Worm (Caenorhabditis elegans) whole organism, mixed stage, embryonic: ENCODE measurements around the gene Y102A5C.27.

ENCODE experiments used
- bed-3 ChIP-seq: fragments of 200-800 bp; sonication (Bioruptor generic); optimal IDR thresholded peaks from 3 replicates; lab custom pipeline; 2018; ENCODE audit warnings: mild to moderate bottlenecking, missing genetic modification characterization, moderate library complexity, missing compliant biosample characterization
- blmp-1 ChIP-seq: fragments of 150-350 bp; optimal IDR thresholded peaks from 2 replicates; lab custom pipeline; 2014; ENCODE audit warnings: missing biosample characterization, missing genetic modification characterization
- ceh-39 ChIP-seq: fragments of 150-350 bp; optimal IDR thresholded peaks from 2 replicates; lab custom pipeline; 2014; ENCODE audit warnings: missing biosample characterization, missing genetic modification characterization
- ceh-43 ChIP-seq: fragments of 200-800 bp; sonication (Bioruptor generic); optimal IDR thresholded peaks from 2 replicates; lab custom pipeline; 2018; ENCODE audit warnings: mild to moderate bottlenecking, missing genetic modification characterization, moderate library complexity, missing compliant biosample characterization
- ceh-83 ChIP-seq: fragments of 200-800 bp; sonication (Bioruptor generic); optimal IDR thresholded peaks from 2 replicates; lab custom pipeline; 2018; ENCODE audit warnings: mild to moderate bottlenecking, missing genetic modification characterization, missing compliant biosample characterization
- ces-1 ChIP-seq: fragments of 150-350 bp; optimal IDR thresholded peaks from 2 replicates; lab custom pipeline; 2014; ENCODE audit warnings: missing biosample characterization, missing genetic modification reagents, missing genetic modification characterization
- elt-1 ChIP-seq: sonication (generic microtip); optimal IDR thresholded peaks from 2 replicates; lab custom pipeline; 2017; ENCODE audit warnings: missing genetic modification characterization, mild to moderate bottlenecking, missing compliant biosample characterization, antibody characterized with exemption, moderate library complexity, borderline replicate concordance; ENCODE audit not compliant: insufficient read depth
- elt-3 ChIP-seq: fragments of 150-350 bp; optimal IDR thresholded peaks from 2 replicates; lab custom pipeline; 2014; ENCODE audit warnings: missing biosample characterization, missing genetic modification characterization
- flh-1 ChIP-seq: fragments of 200-800 bp; sonication (Bioruptor generic); optimal IDR thresholded peaks from 2 replicates; lab custom pipeline; 2018; ENCODE audit warnings: mild to moderate bottlenecking, missing genetic modification characterization, moderate library complexity, missing compliant biosample characterization
- ham-2 ChIP-seq: fragments of 200-800 bp; sonication (Bioruptor generic); optimal IDR thresholded peaks from 2 replicates; lab custom pipeline; 2018; ENCODE audit warnings: mild to moderate bottlenecking, missing genetic modification characterization, missing compliant biosample characterization
- hlh-1 ChIP-seq: fragments of 150-350 bp; optimal IDR thresholded peaks from 2 replicates; lab custom pipeline; 2014; ENCODE audit warnings: missing biosample characterization, missing genetic modification reagents, missing genetic modification characterization
- lin-13 ChIP-seq: fragments of 150-350 bp; optimal IDR thresholded peaks from 2 replicates; lab custom pipeline; 2014; ENCODE audit warnings: missing biosample characterization, missing genetic modification characterization
- lin-32 ChIP-seq: fragments of 200-800 bp; sonication (Bioruptor generic); optimal IDR thresholded peaks from 2 replicates; lab custom pipeline; 2018; ENCODE audit warnings: mild to moderate bottlenecking, missing genetic modification characterization, missing compliant biosample characterization
- lsy-2 ChIP-seq: fragments of 150-350 bp; optimal IDR thresholded peaks from 2 replicates; lab custom pipeline; 2014; ENCODE audit warnings: missing biosample characterization, missing genetic modification characterization
- mab-5 ChIP-seq: fragments of 150-350 bp; optimal IDR thresholded peaks from 2 replicates; lab custom pipeline; 2014; ENCODE audit warnings: missing biosample characterization, missing genetic modification characterization
- mep-1 ChIP-seq: fragments of 150-350 bp; optimal IDR thresholded peaks from 2 replicates; lab custom pipeline; 2017; ENCODE audit warnings: missing biosample characterization, missing genetic modification reagents, missing genetic modification characterization, inconsistent platforms
- mls-2 ChIP-seq: sonication (generic microtip); optimal IDR thresholded peaks from 2 replicates; lab custom pipeline; 2016; ENCODE audit warnings: mild to moderate bottlenecking, missing genetic modification characterization, moderate library complexity, missing compliant biosample characterization
- nhr-12 ChIP-seq: fragments of 150-350 bp; optimal IDR thresholded peaks from 2 replicates; lab custom pipeline; 2014; ENCODE audit warnings: missing biosample characterization, missing genetic modification characterization
- nhr-2 ChIP-seq: fragments of 150-350 bp; optimal IDR thresholded peaks from 2 replicates; lab custom pipeline; 2014; ENCODE audit warnings: missing biosample characterization, missing genetic modification characterization
- nhr-237 ChIP-seq: fragments of 150-350 bp; optimal IDR thresholded peaks from 2 replicates; lab custom pipeline; 2014; ENCODE audit warnings: missing biosample characterization, missing genetic modification characterization
- nhr-28 ChIP-seq: fragments of 150-350 bp; optimal IDR thresholded peaks from 2 replicates; lab custom pipeline; 2014; ENCODE audit warnings: missing biosample characterization, missing genetic modification characterization
- pha-4 ChIP-seq: fragments of 150-350 bp; optimal IDR thresholded peaks from 2 replicates; lab custom pipeline; 2018; ENCODE audit warnings: missing biosample characterization, missing genetic modification reagents, missing genetic modification characterization
- sem-2 ChIP-seq: fragments of 200-800 bp; sonication (Bioruptor generic); optimal IDR thresholded peaks from 2 replicates; lab custom pipeline; 2018; ENCODE audit warnings: mild to moderate bottlenecking, missing genetic modification characterization, missing compliant biosample characterization
- sptf-1 ChIP-seq: sonication (generic microtip); optimal IDR thresholded peaks from 2 replicates; lab custom pipeline; 2017; ENCODE audit warnings: mild to moderate bottlenecking, missing genetic modification characterization, moderate library complexity, missing compliant biosample characterization
- unc-120 ChIP-seq: sonication (generic microtip); optimal IDR thresholded peaks from 2 replicates; lab custom pipeline; 2017; ENCODE audit warnings: missing genetic modification characterization, missing compliant biosample characterization; ENCODE audit not compliant: poor library complexity, severe bottlenecking
- unc-39 ChIP-seq: fragments of 150-350 bp; optimal IDR thresholded peaks from 2 replicates; lab custom pipeline; 2014; ENCODE audit warnings: missing biosample characterization, missing genetic modification characterization
- unc-62 ChIP-seq: fragments of 150-350 bp; optimal IDR thresholded peaks from 2 replicates; lab custom pipeline; 2014; ENCODE audit warnings: missing biosample characterization, missing genetic modification reagents, missing genetic modification characterization
- zip-8 ChIP-seq: fragments of 150-350 bp; optimal IDR thresholded peaks from 2 replicates; lab custom pipeline; 2014; ENCODE audit warnings: missing biosample characterization, missing genetic modification characterization
- ztf-11 ChIP-seq: fragments of 150-350 bp; optimal IDR thresholded peaks from 2 replicates; lab custom pipeline; 2014; ENCODE audit warnings: missing biosample characterization, missing genetic modification characterization

Y102A5C.27 gene

DNA sequence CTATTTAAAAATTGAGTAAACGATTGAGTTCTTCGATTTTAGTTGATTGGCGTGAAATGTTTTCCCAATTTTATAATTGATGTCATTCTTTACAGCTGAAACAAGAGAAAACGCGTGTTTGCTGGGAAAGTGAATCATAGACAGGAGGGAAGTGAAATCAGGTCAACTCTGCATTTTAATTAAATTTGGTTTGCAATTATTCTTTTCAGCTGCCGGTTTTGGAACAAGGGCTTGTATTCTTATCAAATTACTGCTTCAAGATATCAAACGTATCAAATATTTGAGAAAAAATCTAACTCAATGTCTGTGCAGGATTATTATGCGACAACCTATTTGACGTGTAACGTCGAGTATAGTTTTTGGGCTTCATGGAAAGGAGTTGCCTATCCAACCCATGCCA is 28.3 kb upstream of the Y102A5C.27 start, which contains the start of gene srh-97:
TSS of gene srh-97 (plus strand) at position 301 of the 400 bp plus-strand sequence.
- TF ChIP-seq bed-3: no peak
- TF ChIP-seq, all 35 proteins: peak for 0

DNA sequence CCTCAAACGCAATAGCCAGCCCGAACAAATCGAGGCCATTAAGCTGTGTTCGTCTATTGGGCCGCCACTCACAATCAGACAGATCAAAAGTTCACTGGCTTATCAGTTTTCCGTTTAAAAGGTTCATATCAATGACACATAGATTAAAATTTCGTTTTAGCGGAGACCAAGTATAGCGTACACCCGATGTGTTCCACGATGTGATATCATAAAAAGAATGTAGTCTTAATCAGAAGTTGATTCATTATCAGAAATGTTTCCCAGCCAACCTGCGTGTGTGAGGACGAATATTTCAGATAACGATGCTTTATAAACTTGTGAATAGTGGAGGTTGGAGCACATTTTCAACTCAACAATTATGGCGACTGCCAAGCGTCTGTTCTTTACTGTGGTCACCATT is 25.5 kb upstream of the Y102A5C.27 start, which contains the start of gene clc-13:
TSS of gene clc-13 (plus strand) at position 359 of the 400 bp plus-strand sequence.
- TF ChIP-seq unc-120 (tag; lab: Kevin White, UChicago) (no peak), ceh-83 (GFP tag; lab: Kevin White, UChicago) (no peak), unc-39 (no peak), lsy-2 (tag; lab: Kevin White, UChicago) (no peak), blmp-1 (no peak), nhr-2 (tag; lab: Kevin White, UChicago) (no peak), ceh-39 (tag; lab: Kevin White, UChicago) (no peak), ztf-11 (tag; lab: Kevin White, UChicago) (no peak), flh-1 (no peak), nhr-28 (tag; lab: Kevin White, UChicago) (no peak)

DNA sequence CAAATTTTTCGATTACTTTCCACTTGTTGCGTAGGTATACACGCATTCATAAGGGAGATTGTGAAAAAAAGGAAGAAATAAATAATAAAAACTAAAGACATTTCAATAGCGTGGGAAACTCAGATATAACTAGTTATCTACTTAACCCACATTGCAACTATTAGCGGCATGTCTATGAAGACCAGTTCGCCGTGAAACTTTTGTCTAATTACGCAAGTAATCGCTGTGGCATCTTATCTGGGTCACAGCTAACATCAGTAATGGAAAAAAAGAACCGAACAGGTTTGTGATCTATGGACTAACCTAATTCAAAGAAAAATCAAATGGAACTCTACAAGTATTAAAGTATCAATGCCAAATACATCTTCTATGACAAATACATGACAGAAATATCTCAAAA is 24.7 kb upstream of the Y102A5C.27 start, which contains the start of gene clec-241:
TSS of gene clec-241 (minus strand) at position 101 of the 400 bp plus-strand sequence.
- no peak for TF ChIP-seq elt-3 (tag; lab: Kevin White, UChicago)
- no peak for TF ChIP-seq unc-62 (GFP tag; lab: Kevin White, UChicago)

DNA sequence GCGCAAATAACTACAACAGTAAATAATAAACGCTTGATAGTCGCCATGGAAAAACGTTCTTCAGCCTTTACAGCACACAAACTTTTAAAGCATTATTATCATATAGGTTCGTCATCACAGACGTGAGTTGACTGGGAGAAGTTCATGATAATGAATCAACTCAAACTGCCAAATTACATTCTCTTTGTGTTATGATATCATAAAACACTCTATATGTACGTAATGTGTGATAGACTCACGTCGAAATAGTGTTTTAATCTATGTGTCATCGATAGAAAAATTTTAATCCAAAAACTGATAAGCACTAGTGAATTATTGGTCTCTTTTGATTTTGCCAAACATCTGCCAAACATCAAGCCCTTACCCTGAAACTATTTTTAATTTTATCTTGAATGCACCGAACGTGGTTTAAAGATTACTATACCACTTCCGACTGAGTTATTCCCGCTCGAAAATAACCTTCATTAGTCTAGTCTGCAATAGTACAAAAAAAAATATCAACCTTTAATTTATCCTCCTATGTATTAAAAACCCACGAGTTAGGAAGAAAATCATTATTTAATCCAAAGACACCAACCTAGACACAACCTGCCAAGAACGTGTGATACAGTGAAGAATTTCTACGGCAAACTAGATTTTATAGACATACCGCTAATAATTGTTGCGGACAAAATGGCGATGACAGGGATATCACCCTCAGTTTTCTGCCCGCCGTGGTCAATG is 21.0 kb upstream of the Y102A5C.27 start, which contains the start of the genes clc-12 and clec-240:
TSS of gene clc-12 (minus strand) at position 47 of the 723 bp plus-strand sequence.
TSS of gene clec-240 (plus strand) at position 673 of the 723 bp plus-strand sequence.
- TF ChIP-seq nhr-237 (tag; lab: Kevin White, UChicago) (no peak), nhr-2 (tag; lab: Kevin White, UChicago) (no peak), unc-62 (GFP tag; lab: Kevin White, UChicago) (no peak), blmp-1 (no peak), zip-8 (no peak), flh-1 (no peak), pha-4 (tag; lab: Kevin White, UChicago) (no peak), mls-2 (no peak), nhr-12 (tag; lab: Kevin White, UChicago) (no peak), nhr-28 (tag; lab: Kevin White, UChicago) (no peak), lin-32 (GFP tag; lab: Kevin White, UChicago) (no peak), ceh-39 (tag; lab: Kevin White, UChicago) (no peak), ces-1 (no peak), hlh-1 (tag; lab: Kevin White, UChicago) (no peak), lin-13 (tag; lab: Kevin White, UChicago) (no peak), bed-3 (no peak)

DNA sequence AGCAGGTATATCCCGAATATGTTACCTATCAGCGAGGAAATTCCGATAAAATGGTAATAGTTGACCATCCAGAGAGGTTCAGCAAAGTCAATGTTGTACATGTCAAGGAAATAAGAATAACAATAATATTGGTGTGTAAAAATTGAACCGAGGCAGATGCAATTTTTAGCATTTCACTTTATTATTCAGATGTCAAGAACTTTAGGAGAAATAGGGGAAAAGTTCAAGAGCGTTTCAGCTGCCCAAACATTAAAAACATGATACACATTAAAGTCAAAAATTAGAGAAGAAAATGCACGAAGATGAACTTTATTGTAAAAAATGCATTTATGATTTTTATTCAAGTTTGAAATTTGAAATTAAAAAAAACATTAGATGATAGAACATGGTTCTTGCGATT is 19.8 kb upstream of the Y102A5C.27 start, which contains the start of gene sri-69:
TSS of gene sri-69 (minus strand) at position 101 of the 400 bp plus-strand sequence.
- no peak for TF ChIP-seq ceh-39 (tag; lab: Kevin White, UChicago)
- no peak for TF ChIP-seq flh-1
- TF ChIP-seq zip-8: no peak
- TF ChIP-seq ztf-11 (tag; lab: Kevin White, UChicago): no peak
- no peak for TF ChIP-seq ceh-43 (GFP tag; lab: Kevin White, UChicago)
- no peak for TF ChIP-seq lin-13 (tag; lab: Kevin White, UChicago)

DNA sequence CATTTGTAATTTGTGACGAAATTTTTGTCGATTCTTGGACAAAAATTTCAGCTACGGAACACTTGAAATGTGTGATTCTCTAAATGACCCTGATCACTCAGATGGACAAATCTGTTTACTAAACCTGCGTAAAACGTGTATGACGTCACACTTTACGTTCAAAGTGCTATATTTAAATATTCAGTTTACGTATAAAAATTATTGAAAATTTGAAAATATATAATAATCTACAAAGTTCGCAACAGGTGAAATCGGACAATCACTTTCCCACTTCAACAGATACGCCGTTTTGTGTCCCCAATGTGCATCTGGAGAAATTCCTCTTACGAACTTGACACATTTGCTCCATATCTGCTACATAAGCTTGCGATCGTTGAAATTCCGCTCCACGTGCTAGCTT is 16.7 kb upstream of the Y102A5C.27 start, which contains the start of gene srh-131:
TSS of gene srh-131 (plus strand) at position 301 of the 400 bp plus-strand sequence.
- TF ChIP-seq sem-2 (GFP tag; lab: Kevin White, UChicago) (no peak), elt-1 (no peak), zip-8 (peak; percentile 53)

DNA sequence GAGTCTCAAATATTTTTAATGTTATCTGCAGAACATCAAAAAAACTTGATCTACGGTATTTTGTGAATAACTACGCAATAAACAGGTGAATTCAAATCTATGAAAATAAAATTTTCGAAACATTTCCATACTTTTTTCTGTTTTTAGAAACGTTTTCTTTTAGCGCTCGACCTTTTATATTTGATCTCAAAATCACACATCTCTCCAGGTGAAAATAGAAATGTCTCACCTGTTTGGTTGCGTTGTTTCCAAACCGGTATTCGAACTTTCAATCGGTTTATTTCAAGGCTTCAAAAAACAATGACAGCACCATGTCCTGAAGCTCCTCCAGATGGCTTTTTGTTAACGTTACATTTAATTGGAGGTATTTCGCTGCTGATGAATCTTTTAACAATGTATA is 12.7 kb upstream of the Y102A5C.27 start, which contains the start of gene sri-9:
TSS of gene sri-9 (plus strand) at position 301 of the 400 bp plus-strand sequence.
- TF ChIP-seq nhr-2 (tag; lab: Kevin White, UChicago) (no peak), unc-120 (tag; lab: Kevin White, UChicago) (no peak), lin-13 (tag; lab: Kevin White, UChicago) (no peak), mab-5 (tag; lab: Kevin White, UChicago) (no peak), sptf-1 (tag; lab: Kevin White, UChicago) (no peak), sem-2 (GFP tag; lab: Kevin White, UChicago) (no peak), bed-3 (no peak), unc-62 (GFP tag; lab: Kevin White, UChicago) (no peak), mep-1 (tag; lab: Kevin White, UChicago) (no peak), ceh-43 (GFP tag; lab: Kevin White, UChicago) (no peak), ham-2 (GFP tag; lab: Kevin White, UChicago) (no peak), pha-4 (tag; lab: Kevin White, UChicago) (no peak), nhr-12 (tag; lab: Kevin White, UChicago) (no peak), nhr-237 (tag; lab: Kevin White, UChicago) (no peak), ces-1 (no peak), ceh-83 (GFP tag; lab: Kevin White, UChicago) (no peak)
